Worm (Caenorhabditis elegans) whole organism, young adult: Measurements from ENCODE around the gene C18D11.9.

Source experiments
- F10E7.11 ChIP-seq: sonication (generic microtip); optimal IDR thresholded peaks from 2 replicates; lab custom pipeline; 2017; ENCODE audit warnings: mild to moderate bottlenecking, missing genetic modification characterization, moderate library complexity, missing compliant biosample characterization
- F37B4.10 ChIP-seq: fragments of 200-800 bp; sonication (Bioruptor generic); IDR thresholded peaks from 2 replicates; pipeline ENCODE4 v1.3.6; 2022; ENCODE audit warnings: missing genetic modification characterization, missing compliant biosample characterization
- die-1 ChIP-seq: sonication (generic microtip); optimal IDR thresholded peaks from 2 replicates; lab custom pipeline; 2016; ENCODE audit warnings: missing genotype, mild to moderate bottlenecking, missing genetic modification characterization, missing compliant biosample characterization
- egl-44 ChIP-seq: fragments of 200-800 bp; sonication (Bioruptor generic); IDR thresholded peaks from 2 replicates; pipeline ENCODE4 v1.3.6; 2022; ENCODE audit warnings: missing genetic modification reagents, missing genetic modification characterization, missing compliant biosample characterization
- him-1 ChIP-seq: sonication (generic microtip); optimal IDR thresholded peaks from 2 replicates; lab custom pipeline; 2016; ENCODE audit warnings: missing genotype, missing genetic modification reagents, missing genetic modification characterization, missing compliant biosample characterization
- lin-54 ChIP-seq: fragments of 200-800 bp; sonication (Bioruptor generic); optimal IDR thresholded peaks from 2 replicates; lab custom pipeline; 2018; ENCODE audit warnings: mild to moderate bottlenecking, missing genetic modification characterization, missing compliant biosample characterization
- madf-8 ChIP-seq: fragments of 200-800 bp; sonication (Bioruptor generic); conservative IDR thresholded peaks from 2 replicates; pipeline ENCODE4 v1.3.6; 2022; ENCODE audit warnings: missing genetic modification reagents, missing genetic modification characterization, missing compliant biosample characterization
- nhr-27 ChIP-seq: fragments of 200-800 bp; sonication (Bioruptor generic); optimal IDR thresholded peaks from 2 replicates; lab custom pipeline; 2018; ENCODE audit warnings: mild to moderate bottlenecking, missing genetic modification characterization, moderate library complexity, missing compliant biosample characterization
- pha-4 ChIP-seq: fragments of 150-350 bp; sonication (generic microtip); optimal IDR thresholded peaks from 2 replicates; lab custom pipeline; 2014; ENCODE audit warnings: missing biosample characterization, missing genetic modification reagents, missing genetic modification characterization
- rcor-1 ChIP-seq: fragments of 200-800 bp; sonication (Bioruptor generic); IDR thresholded peaks from 2 replicates; pipeline ENCODE4 v1.3.6; 2022; ENCODE audit warnings: missing genetic modification reagents, missing genetic modification characterization, missing compliant biosample characterization
- sea-2 ChIP-seq: fragments of 200-800 bp; sonication (Bioruptor generic); IDR thresholded peaks from 2 replicates; pipeline ENCODE4 v1.3.6; 2022; ENCODE audit warnings: missing genetic modification characterization, missing compliant biosample characterization
- sptf-2 ChIP-seq: fragments of 200-800 bp; sonication (Bioruptor generic); optimal IDR thresholded peaks from 2 replicates; lab custom pipeline; 2018; ENCODE audit warnings: mild to moderate bottlenecking, missing genetic modification characterization, missing compliant biosample characterization
- tbp1 ChIP-seq: fragments of 200-800 bp; sonication (Bioruptor generic); optimal IDR thresholded peaks from 2 replicates; lab custom pipeline; 2018; ENCODE audit warnings: mild to moderate bottlenecking, missing genetic modification characterization, missing compliant biosample characterization
- zfh-2 ChIP-seq: fragments of 200-800 bp; sonication (Bioruptor generic); conservative IDR thresholded peaks from 2 replicates; pipeline ENCODE4 v1.3.6; 2022; ENCODE audit warnings: missing genetic modification reagents, missing genetic modification characterization, missing compliant biosample characterization

DNA sequence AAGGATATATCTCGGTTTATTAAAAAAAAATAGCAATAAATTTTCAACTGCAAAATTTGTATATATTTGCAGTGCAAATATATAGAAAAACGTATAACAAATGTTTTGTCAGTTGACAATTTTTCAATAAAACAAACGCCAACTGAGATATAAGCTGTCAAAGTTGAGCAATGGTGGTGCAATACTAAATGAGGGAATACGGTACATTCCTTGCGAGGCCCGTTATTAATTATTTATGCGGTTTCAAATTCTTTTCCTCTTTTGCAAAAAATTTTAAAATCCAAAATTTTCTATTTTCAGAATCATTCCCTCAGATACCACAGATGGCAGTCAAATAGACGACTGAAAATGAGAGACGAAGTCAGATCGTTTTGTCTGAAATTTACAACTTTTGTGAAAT, 13.5 kb upstream of the C18D11.9 start, which contains the start of gene twk-39:
- TF ChIP-seq die-1 (tag; lab: Kevin White, UChicago) (no peak), nhr-27 (tag; lab: Kevin White, UChicago) (no peak), madf-8 (GFP tag; lab: Robert Waterston, UW) (no peak), F10E7.11 (no peak), pha-4 (tag; lab: Kevin White, UChicago) (no peak), sptf-2 (GFP tag; lab: Kevin White, UChicago) (no peak), lin-54 (no peak), sea-2 (GFP tag; lab: Robert Waterston, UW) (no peak), zfh-2 (GFP tag; lab: Robert Waterston, UW) (no peak), rcor-1 (GFP tag; lab: Robert Waterston, UW) (no peak), him-1 (tag; lab: Kevin White, UChicago) (no peak), egl-44 (GFP tag; lab: Robert Waterston, UW) (no peak), F37B4.10 (GFP tag; lab: Robert Waterston, UW) (no peak), tbp1 (no peak)
